Fruit fly (Drosophila melanogaster): ENCODE measurements around the gene CG9588.

Gene CG9588

dm6 chr3R:13659865-13660738 lies 16.4 kb downstream of the CG9588 start, which contains the start of gene Hrb87F (continued):
- TF ChIP-seq crc (GFP tag; optimal IDR thresholded peaks at IDR 0.05) (no peak), phol (tag; optimal IDR thresholded peaks at IDR 0.05) (peak; percentile 84), CkIIα-i1 (GFP tag; IDR thresholded peaks at IDR 0.05) (no peak), Dbx (GFP tag; IDR thresholded peaks at IDR 0.05) (no peak), MESR4 (GFP tag; optimal IDR thresholded peaks at IDR 0.05) (peak; percentile 85), bbx (GFP tag; IDR thresholded peaks at IDR 0.05; ENCODE audit: partially characterized antibody) (0 out of 2 replicates have a peak, but pooled peaks have one; percentile 9), br (optimal IDR thresholded peaks at IDR 0.05) (no peak), ind (GFP tag; optimal IDR thresholded peaks at IDR 0.05) (no peak), Fer1 (GFP tag; optimal IDR thresholded peaks at IDR 0.05) (no peak), bab2 (GFP tag; optimal IDR thresholded peaks at IDR 0.05) (no peak), her (GFP tag; optimal IDR thresholded peaks at IDR 0.05) (peak; percentile 29), psq (GFP tag; optimal IDR thresholded peaks at IDR 0.05) (no peak), CG4328 (GFP tag; optimal IDR thresholded peaks at IDR 0.05) (no peak), Side (GFP tag; optimal IDR thresholded peaks at IDR 0.05) (peak; percentile 39), usp (GFP tag; optimal IDR thresholded peaks at IDR 0.05) (no peak), HLH4C (GFP tag; IDR thresholded peaks at IDR 0.05; ENCODE audit: partially characterized antibody) (no peak), zen (tag; optimal IDR thresholded peaks at IDR 0.05) (no peak), D19B (GFP tag; optimal IDR thresholded peaks at IDR 0.05) (no peak), fd102C (GFP tag; optimal IDR thresholded peaks at IDR 0.05) (no peak), CG30431 (GFP tag; optimal IDR thresholded peaks at IDR 0.05) (no peak), H2.0 (GFP tag; IDR thresholded peaks at IDR 0.05) (no peak), h (optimal IDR thresholded peaks at IDR 0.05) (no peak), CG7786 (GFP tag; optimal IDR thresholded peaks at IDR 0.05) (no peak), NC2β (GFP tag; optimal IDR thresholded peaks at IDR 0.05) (no peak), lilli (GFP tag; optimal IDR thresholded peaks at IDR 0.05) (no peak), Hey (tag; optimal IDR thresholded peaks at IDR 0.05) (no peak), Adf1 (GFP tag; IDR thresholded peaks at IDR 0.05) (no peak), CG10959 (GFP tag; IDR thresholded peaks at IDR 0.05) (no peak), Gug (GFP tag; IDR thresholded peaks at IDR 0.05) (no peak; the same call in 3 of the 4 replicates), CG10462 (GFP tag; optimal IDR thresholded peaks at IDR 0.05) (no peak), Hr51 (GFP tag; optimal IDR thresholded peaks at IDR 0.05) (no peak), cad (GFP tag; optimal IDR thresholded peaks at IDR 0.05) (peak; percentile 15), z (GFP tag; IDR thresholded peaks at IDR 0.05) (no peak), CG5180 (GFP tag; optimal IDR thresholded peaks at IDR 0.05) (no peak), kni (GFP tag; optimal IDR thresholded peaks at IDR 0.05) (no peak), CG12299 (tag; optimal IDR thresholded peaks at IDR 0.05) (peak; percentile 41), Nf-YC (tag; optimal IDR thresholded peaks at IDR 0.05) (no peak), CG12104 (GFP tag; optimal IDR thresholded peaks at IDR 0.05) (no peak), CG2889 (GFP tag; IDR thresholded peaks at IDR 0.05) (no peak), trh (GFP tag; optimal IDR thresholded peaks at IDR 0.05) (no peak), hbn (GFP tag; IDR thresholded peaks at IDR 0.05; ENCODE audit: partially characterized antibody) (no peak), en (GFP tag; optimal IDR thresholded peaks at IDR 0.05) (no peak), sqz (GFP tag; optimal IDR thresholded peaks at IDR 0.05) (peak; percentile 80), CG17359 (tag; optimal IDR thresholded peaks at IDR 0.05) (peak; percentile 55), CG11398 (GFP tag; optimal IDR thresholded peaks at IDR 0.05) (no peak), amos (GFP tag; IDR thresholded peaks at IDR 0.05; ENCODE audit: partially characterized antibody) (peak; percentile 25; the same call in 1 of the 2 replicates), CG15479 (GFP tag; optimal IDR thresholded peaks at IDR 0.05) (no peak), inv (GFP tag; IDR thresholded peaks at IDR 0.05; ENCODE audit: partially characterized antibody) (no peak; the same call in 1 of the 2 replicates), Poxn (GFP tag; IDR thresholded peaks at IDR 0.05) (no peak), CG16813 (GFP tag; IDR thresholded peaks at IDR 0.05; ENCODE audit: partially characterized antibody) (no peak)
